Fruit fly (Drosophila melanogaster) whole organism, embryonic: ENCODE data around the gene Fbp2.

Experiments used
- Aef1 ChIP-seq: fragments of 200-800 bp; sonication (Bioruptor generic); IDR thresholded peaks from 3 replicates; pipeline ENCODE4 v1.3.6; 2022; ENCODE audit warnings: missing biosample characterization, missing genetic modification characterization
- Blimp-1 ChIP-seq: fragments of 200-800 bp; sonication (Bioruptor generic); optimal IDR thresholded peaks from 3 replicates; lab custom pipeline; 2018; ENCODE audit warnings: missing biosample characterization, missing genetic modification characterization, mild to moderate bottlenecking, moderate library complexity, missing genetic modification reagents
- CG10565 ChIP-seq: fragments of 200-800 bp; sonication (Bioruptor generic); optimal IDR thresholded peaks from 3 replicates; lab custom pipeline; 2016; ENCODE audit warnings: missing biosample characterization, mild to moderate bottlenecking, missing genetic modification characterization
- CG10654 ChIP-seq: fragments of 200-800 bp; sonication (Bioruptor generic); optimal IDR thresholded peaks from 2 replicates; lab custom pipeline; 2016; ENCODE audit warnings: missing biosample characterization, missing genetic modification characterization
- CG1233 ChIP-seq: fragments of 200-800 bp; sonication (Bioruptor generic); optimal IDR thresholded peaks from 4 replicates; lab custom pipeline; 2018; ENCODE audit warnings: missing biosample characterization, mild to moderate bottlenecking, missing genetic modification characterization
- CG1529 ChIP-seq: fragments of 200-800 bp; sonication (Bioruptor generic); optimal IDR thresholded peaks from 3 replicates; lab custom pipeline; 2018; ENCODE audit warnings: missing biosample characterization, missing genetic modification characterization
- CG1647 ChIP-seq: fragments of 200-800 bp; sonication (Bioruptor generic); optimal IDR thresholded peaks from 3 replicates; lab custom pipeline; 2016; ENCODE audit warnings: missing biosample characterization, missing genetic modification characterization
- CG16813 ChIP-seq: fragments of 200-800 bp; sonication (Bioruptor generic); IDR thresholded peaks from 3 replicates; pipeline ENCODE4 v1.3.6; 2022; ENCODE audit warnings: missing biosample characterization, missing genetic modification characterization; ENCODE audit not compliant: partially characterized antibody
- CG17568 ChIP-seq: fragments of 200-800 bp; sonication (Bioruptor generic); optimal IDR thresholded peaks from 2 replicates; lab custom pipeline; 2018; ENCODE audit warnings: missing biosample characterization, mild to moderate bottlenecking, missing genetic modification characterization, moderate library complexity
- CG1792 ChIP-seq: fragments of 200-800 bp; sonication (Bioruptor generic); optimal IDR thresholded peaks from 2 replicates; lab custom pipeline; 2016; ENCODE audit warnings: missing biosample characterization, missing genetic modification characterization
- CG18764 ChIP-seq: fragments of 200-800 bp; sonication (Bioruptor generic); optimal IDR thresholded peaks from 3 replicates; lab custom pipeline; 2016; ENCODE audit warnings: missing biosample characterization, missing genetic modification characterization
- CG2678 ChIP-seq: fragments of 200-800 bp; sonication (Bioruptor generic); optimal IDR thresholded peaks from 3 replicates; lab custom pipeline; 2019; ENCODE audit warnings: missing biosample characterization, mild to moderate bottlenecking, missing genetic modification characterization, moderate library complexity
- CG3163 ChIP-seq: fragments of 200-800 bp; sonication (Bioruptor generic); optimal IDR thresholded peaks from 3 replicates; lab custom pipeline; 2016; ENCODE audit warnings: missing biosample characterization, missing genetic modification characterization
- CG42726 ChIP-seq: fragments of 200-800 bp; sonication (Bioruptor generic); IDR thresholded peaks from 2 replicates; pipeline ENCODE4 v1.3.6; 2022; ENCODE audit warnings: missing biosample characterization, missing genetic modification characterization; ENCODE audit not compliant: partially characterized antibody
- CG4424 ChIP-seq: fragments of 200-800 bp; sonication (Bioruptor generic); optimal IDR thresholded peaks from 3 replicates; lab custom pipeline; 2016; ENCODE audit warnings: missing biosample characterization, missing genetic modification characterization
- CG4854 ChIP-seq: fragments of 200-800 bp; sonication (Bioruptor generic); optimal IDR thresholded peaks from 2 replicates; lab custom pipeline; 2016; ENCODE audit warnings: missing biosample characterization, missing genetic modification characterization, inconsistent platforms
- CG5180 ChIP-seq: fragments of 200-800 bp; sonication (Bioruptor generic); optimal IDR thresholded peaks from 3 replicates; lab custom pipeline; 2017; ENCODE audit warnings: missing biosample characterization, missing genetic modification characterization, mild to moderate bottlenecking, moderate library complexity, missing genetic modification reagents
- CG7556 ChIP-seq: fragments of 200-800 bp; sonication (Bioruptor generic); optimal IDR thresholded peaks from 2 replicates; lab custom pipeline; 2017; ENCODE audit warnings: missing biosample characterization, mild to moderate bottlenecking, missing genetic modification characterization
- CG8478 ChIP-seq: fragments of >200 bp; optimal IDR thresholded peaks from 2 replicates; lab custom pipeline; 2018
- CG9797 ChIP-seq: fragments of 200-800 bp; sonication (Bioruptor generic); optimal IDR thresholded peaks from 3 replicates; lab custom pipeline; 2018; ENCODE audit warnings: missing biosample characterization, mild to moderate bottlenecking, missing genetic modification characterization
- Deaf1 ChIP-seq: fragments of 200-800 bp; optimal IDR thresholded peaks from 3 replicates; lab custom pipeline; 2019; ENCODE audit warnings: missing biosample characterization, mild to moderate bottlenecking, missing genetic modification characterization, moderate library complexity
- Dek ChIP-seq: fragments of 200-800 bp; sonication (Bioruptor generic); optimal IDR thresholded peaks from 3 replicates; lab custom pipeline; 2019; ENCODE audit warnings: missing biosample characterization, mild to moderate bottlenecking, missing genetic modification characterization, moderate library complexity
- Dip3 ChIP-seq: fragments of 200-800 bp; sonication (Bioruptor generic); optimal IDR thresholded peaks from 3 replicates; lab custom pipeline; 2016; ENCODE audit warnings: missing biosample characterization, missing genetic modification characterization
- Doc3 ChIP-seq: fragments of 200-800 bp; sonication (Bioruptor generic); IDR thresholded peaks from 3 replicates; pipeline ENCODE4 v1.3.6; 2022; ENCODE audit warnings: missing biosample characterization, missing genetic modification characterization; ENCODE audit not compliant: partially characterized antibody
- E2f1 ChIP-seq: fragments of 200-800 bp; sonication (Bioruptor generic); IDR thresholded peaks from 2 replicates; pipeline ENCODE4 v1.3.6; 2022; ENCODE audit warnings: missing biosample characterization, missing genetic modification characterization
- Gsc ChIP-seq: fragments of 200-800 bp; sonication (Bioruptor generic); IDR thresholded peaks from 2 replicates; pipeline ENCODE4 v1.3.6; 2022; ENCODE audit warnings: missing biosample characterization, missing genetic modification characterization
- HLHmδ ChIP-seq: fragments of 200-800 bp; sonication (Bioruptor generic); optimal IDR thresholded peaks from 2 replicates; lab custom pipeline; 2018; ENCODE audit warnings: missing biosample characterization, mild to moderate bottlenecking, missing genetic modification characterization, moderate library complexity
- Meics ChIP-seq: fragments of 200-800 bp; sonication (Bioruptor generic); optimal IDR thresholded peaks from 2 replicates; lab custom pipeline; 2017; ENCODE audit warnings: missing biosample characterization, mild to moderate bottlenecking, missing genetic modification characterization
- al ChIP-seq: fragments of 200-800 bp; sonication (Bioruptor generic); IDR thresholded peaks from 2 replicates; pipeline ENCODE4 v1.3.6; 2022; ENCODE audit warnings: missing biosample characterization, missing genetic modification characterization
- aop ChIP-seq: fragments of 200-800 bp; sonication (Bioruptor generic); IDR thresholded peaks from 2 replicates; pipeline ENCODE4 v1.3.6; 2022; ENCODE audit warnings: missing biosample characterization, missing genetic modification characterization
- chn ChIP-seq: fragments of 200-800 bp; sonication (Bioruptor generic); optimal IDR thresholded peaks from 2 replicates; lab custom pipeline; 2016; ENCODE audit warnings: missing biosample characterization, missing genetic modification characterization
- dysf ChIP-seq: fragments of 200-800 bp; sonication (Bioruptor generic); IDR thresholded peaks from 3 replicates; pipeline ENCODE4 v1.3.6; 2022; ENCODE audit warnings: missing biosample characterization, missing genetic modification characterization
- gro ChIP-seq: fragments of 200-800 bp; sonication (Bioruptor generic); optimal IDR thresholded peaks from 2 replicates; lab custom pipeline; 2016; ENCODE audit warnings: missing biosample characterization, missing genetic modification characterization
- gt ChIP-seq: fragments of 200-800 bp; sonication (Bioruptor generic); IDR thresholded peaks from 2 replicates; pipeline ENCODE4 v1.3.6; 2022; ENCODE audit warnings: missing biosample characterization, missing genetic modification characterization
- hth ChIP-seq: fragments of >200 bp; optimal IDR thresholded peaks from 2 replicates; lab custom pipeline; 2017; ENCODE audit warnings: inconsistent platforms
- mld ChIP-seq: fragments of 200-800 bp; sonication (Bioruptor generic); IDR thresholded peaks from 3 replicates; pipeline ENCODE4 v1.3.6; 2022; ENCODE audit warnings: missing biosample characterization, missing genetic modification characterization; ENCODE audit not compliant: partially characterized antibody
- odd ChIP-seq: fragments of 200-800 bp; sonication (Bioruptor generic); optimal IDR thresholded peaks from 2 replicates; lab custom pipeline; 2017; ENCODE audit warnings: missing biosample characterization, mild to moderate bottlenecking, missing genetic modification characterization
- org-1 ChIP-seq: fragments of 200-800 bp; sonication (Bioruptor generic); optimal IDR thresholded peaks from 2 replicates; lab custom pipeline; 2017; ENCODE audit warnings: missing biosample characterization, missing genetic modification characterization
- pan ChIP-seq, 4 experiments: fragments of >200 bp in 3 of 4; fragments of 200-800 bp in 1 of 4; sonication (Bioruptor generic) in 1 of 4; optimal IDR thresholded peaks in 3 of 4; IDR thresholded peaks in 1 of 4; 2 replicates each; pipeline versions ENCODE4 v1.3.6 to Lab custom; 2017 to 2022; ENCODE audit warnings: missing biosample characterization in 2 of 4, missing genetic modification characterization in 2 of 4, mixed read lengths in 1 of 4
- pnt ChIP-seq: fragments of 200-800 bp; sonication (Bioruptor generic); optimal IDR thresholded peaks from 3 replicates; lab custom pipeline; 2016; ENCODE audit warnings: missing biosample characterization, missing genetic modification characterization
- prd ChIP-seq, 3 experiments: fragments of >200 bp in 2 of 3; fragments of 200-800 bp in 1 of 3; sonication (Bioruptor generic) in 1 of 3; optimal IDR thresholded peaks in 2 of 3; IDR thresholded peaks in 1 of 3; 2 replicates in 2 of 3; 3 replicates in 1 of 3; pipeline versions ENCODE4 v1.3.6 to Lab custom; 2017 to 2022; ENCODE audit warnings: missing biosample characterization in 1 of 3, missing genetic modification characterization in 1 of 3
- ranshi ChIP-seq: fragments of 200-800 bp; sonication (Bioruptor generic); IDR thresholded peaks from 2 replicates; pipeline ENCODE4 v1.3.6; 2022; ENCODE audit warnings: missing biosample characterization, missing genetic modification characterization
- sd ChIP-seq: fragments of 200-800 bp; sonication (Bioruptor generic); optimal IDR thresholded peaks from 3 replicates; lab custom pipeline; 2018; ENCODE audit warnings: missing biosample characterization, mild to moderate bottlenecking, missing genetic modification characterization, moderate library complexity
- seq ChIP-seq: fragments of 200-800 bp; sonication (Bioruptor generic); IDR thresholded peaks from 2 replicates; pipeline ENCODE4 v1.3.6; 2022; ENCODE audit warnings: missing biosample characterization, missing genetic modification characterization
- sob ChIP-seq: fragments of 200-800 bp; sonication (Bioruptor generic); IDR thresholded peaks from 2 replicates; pipeline ENCODE4 v1.3.6; 2022; ENCODE audit warnings: missing biosample characterization, missing genetic modification characterization
- trh ChIP-seq: fragments of 200-800 bp; sonication (Bioruptor generic); optimal IDR thresholded peaks from 2 replicates; lab custom pipeline; 2016; ENCODE audit warnings: missing biosample characterization, missing genetic modification characterization
- wek ChIP-seq: fragments of 200-800 bp; sonication (Bioruptor generic); optimal IDR thresholded peaks from 3 replicates; lab custom pipeline; 2018; ENCODE audit warnings: missing biosample characterization, mild to moderate bottlenecking, missing genetic modification characterization, moderate library complexity
- zen ChIP-seq: fragments of 200-800 bp; sonication (Bioruptor generic); optimal IDR thresholded peaks from 3 replicates; lab custom pipeline; 2018; ENCODE audit warnings: missing biosample characterization, mild to moderate bottlenecking, missing genetic modification characterization, moderate library complexity
- zf30C ChIP-seq: fragments of 200-800 bp; sonication (Bioruptor generic); optimal IDR thresholded peaks from 3 replicates; lab custom pipeline; 2018; ENCODE audit warnings: missing biosample characterization, mild to moderate bottlenecking, missing genetic modification characterization

Gene Fbp2

DNA sequence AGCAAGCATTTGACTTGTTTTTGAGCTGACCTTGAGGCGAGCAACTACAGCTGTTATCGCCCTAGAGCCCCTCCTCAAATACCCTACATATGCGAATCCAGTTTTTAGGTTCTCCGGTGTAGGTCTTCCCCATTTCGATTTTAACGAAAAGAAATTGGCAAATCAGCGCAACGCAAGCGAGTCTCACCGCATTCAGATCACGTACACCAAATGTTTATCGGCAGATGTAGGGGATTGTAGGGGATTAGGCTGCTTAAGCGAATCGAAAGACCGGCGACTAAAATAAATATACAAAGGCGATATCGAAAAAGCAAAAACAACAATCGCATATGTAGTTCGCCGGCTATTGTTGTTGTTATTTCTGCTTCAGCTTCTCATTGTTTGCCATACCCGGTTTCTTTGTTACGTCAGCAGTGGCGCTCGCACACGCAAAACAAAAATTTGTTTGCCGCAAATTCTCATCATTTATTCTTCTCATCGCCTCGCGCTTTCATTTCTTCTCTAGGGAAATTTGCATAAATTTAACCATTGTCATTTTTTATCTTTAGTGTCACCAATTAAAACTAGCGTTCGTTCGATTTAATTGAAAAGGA lies 38.5 kb upstream of the Fbp2 start (continued):
- peak; percentile 69 for TF ChIP-seq Dek (tag; lab: Kevin White, UChicago)
- peak; percentile 74 for TF ChIP-seq al (GFP tag; lab: Robert Waterston, UW)
- no peak for TF ChIP-seq CG8478 (lab: Kevin White, UChicago)
- TF ChIP-seq sd (tag; lab: Kevin White, UChicago) = peak; percentile 69
- TF ChIP-seq pnt (GFP tag; lab: Kevin White, UChicago) = peak; percentile 54
- TF ChIP-seq dysf (GFP tag; lab: Robert Waterston, UW) = peak; percentile 87
- peak; percentile 45; the same call in 1 of the 2 replicates for TF ChIP-seq aop (GFP tag; lab: Robert Waterston, UW)
- TF ChIP-seq CG1233 (GFP tag; lab: Kevin White, UChicago) = peak; percentile 40
- peak; percentile 91 for TF ChIP-seq Dip3 (GFP tag; lab: Kevin White, UChicago)
- no peak for TF ChIP-seq CG1529 (GFP tag; lab: Kevin White, UChicago)
- TF ChIP-seq pan (optimal IDR thresholded peaks at IDR 0.05; lab: Kevin White, UChicago) = no peak
- peak in 1 of 2 experiments; percentile 81 for TF ChIP-seq pan (GFP tag; optimal IDR thresholded peaks at IDR 0.05 in 1 of 2, IDR thresholded peaks at IDR 0.05 in 1 of 2)
- TF ChIP-seq gt (GFP tag; lab: Robert Waterston, UW) = no peak
- peak; percentile 14 for TF ChIP-seq CG18764 (GFP tag; lab: Kevin White, UChicago)
- TF ChIP-seq CG9797 = no peak
- peak; percentile 37 for TF ChIP-seq CG7556 (GFP tag; lab: Kevin White, UChicago)
- peak; percentile 69 for TF ChIP-seq E2f1
- peak; percentile 47 for TF ChIP-seq CG4424 (GFP tag; lab: Kevin White, UChicago)
- no peak for TF ChIP-seq hth
- peak; percentile 64 for TF ChIP-seq CG1792 (GFP tag; lab: Kevin White, UChicago)
- TF ChIP-seq CG10654 = peak; percentile 46
- peak; percentile 72 for TF ChIP-seq ranshi (GFP tag; lab: Robert Waterston, UW)
- peak; percentile 72 for TF ChIP-seq Aef1 (GFP tag; lab: Robert Waterston, UW)
- TF ChIP-seq CG3163 = peak; percentile 18
- TF ChIP-seq zen (tag; lab: Kevin White, UChicago) = peak; percentile 21
- TF ChIP-seq sob = peak; percentile 72
- peak; percentile 44 for TF ChIP-seq CG4854 (GFP tag; lab: Kevin White, UChicago)
- peak; percentile 21 for TF ChIP-seq Blimp-1 (GFP tag; lab: Kevin White, UChicago)
- no peak for TF ChIP-seq CG16813
- peak; percentile 58 for TF ChIP-seq chn
- TF ChIP-seq Doc3 = no peak
- no peak for TF ChIP-seq prd (optimal IDR thresholded peaks at IDR 0.05; lab: Kevin White, UChicago)
- TF ChIP-seq prd (GFP tag; IDR thresholded peaks at IDR 0.05; lab: Robert Waterston, UW) = peak; percentile 66
- TF ChIP-seq CG42726 (GFP tag; lab: Robert Waterston, UW) = no peak
- peak; percentile 82 for TF ChIP-seq Meics
- no peak for TF ChIP-seq CG5180
- TF ChIP-seq trh (GFP tag; lab: Kevin White, UChicago) = no peak
- peak; percentile 68 for TF ChIP-seq org-1 (GFP tag; lab: Kevin White, UChicago)
- TF ChIP-seq CG2678 (tag; lab: Kevin White, UChicago) = peak; percentile 75
- TF ChIP-seq seq (GFP tag; lab: Robert Waterston, UW) = peak; percentile 47; the same call in 1 of the 2 replicates
- no peak for TF ChIP-seq Gsc (GFP tag; lab: Robert Waterston, UW)
- no peak for TF ChIP-seq wek (GFP tag; lab: Kevin White, UChicago)
- no peak for TF ChIP-seq mld (GFP tag; lab: Robert Waterston, UW)
- TF ChIP-seq gro (GFP tag; lab: Kevin White, UChicago) = peak; percentile 84
- no peak for TF ChIP-seq CG10565 (GFP tag; lab: Kevin White, UChicago)
- TF ChIP-seq Deaf1 (tag; lab: Kevin White, UChicago) = peak; percentile 10
- TF ChIP-seq odd (GFP tag; lab: Kevin White, UChicago) = peak; percentile 6
- TF ChIP-seq CG17568 (GFP tag; lab: Kevin White, UChicago) = peak; percentile 24
- TF ChIP-seq CG1647 = peak; percentile 53
- TF ChIP-seq HLHmδ (GFP tag; lab: Kevin White, UChicago) = no peak
- no peak for TF ChIP-seq zf30C (GFP tag; lab: Kevin White, UChicago)
